Fruit fly (Drosophila melanogaster) whole organism, embryonic: Measurements from ENCODE around the gene Gr5a.

Experiments used
- Aef1 ChIP-seq: fragments of 200-800 bp; sonication (Bioruptor generic); IDR thresholded peaks from 3 replicates; pipeline ENCODE4 v1.3.6; 2022; ENCODE audit warnings: missing biosample characterization, missing genetic modification characterization
- CG11456 ChIP-seq: fragments of 200-800 bp; sonication (Bioruptor generic); IDR thresholded peaks from 3 replicates; pipeline ENCODE4 v1.3.6; 2022; ENCODE audit warnings: missing biosample characterization, missing genetic modification characterization
- CG11560 ChIP-seq: fragments of 200-800 bp; sonication (Bioruptor generic); IDR thresholded peaks from 3 replicates; pipeline ENCODE4 v1.3.6; 2022; ENCODE audit warnings: missing biosample characterization, missing genetic modification characterization
- CG12769 ChIP-seq: fragments of 200-800 bp; sonication (Bioruptor generic); optimal IDR thresholded peaks from 2 replicates; lab custom pipeline; 2019; ENCODE audit warnings: missing biosample characterization, mild to moderate bottlenecking, missing genetic modification characterization, moderate library complexity
- CG13424 ChIP-seq: fragments of 200-800 bp; sonication (Bioruptor generic); optimal IDR thresholded peaks from 2 replicates; lab custom pipeline; 2019; ENCODE audit warnings: missing biosample characterization, mild to moderate bottlenecking, missing genetic modification characterization, moderate library complexity
- CG14014 ChIP-seq: fragments of 200-800 bp; sonication (Bioruptor generic); IDR thresholded peaks from 2 replicates; pipeline ENCODE4 v1.3.6; 2022; ENCODE audit warnings: missing biosample characterization, missing genetic modification characterization
- CG14710 ChIP-seq: fragments of 200-800 bp; sonication (Bioruptor generic); optimal IDR thresholded peaks from 3 replicates; lab custom pipeline; 2019; ENCODE audit warnings: missing biosample characterization, mild to moderate bottlenecking, missing genetic modification characterization, moderate library complexity
- CG15011 ChIP-seq: fragments of 200-800 bp; sonication (Bioruptor generic); optimal IDR thresholded peaks from 3 replicates; lab custom pipeline; 2018; ENCODE audit warnings: missing biosample characterization, mild to moderate bottlenecking, missing genetic modification characterization
- CG17359 ChIP-seq: fragments of 200-800 bp; sonication (Bioruptor generic); optimal IDR thresholded peaks from 3 replicates; lab custom pipeline; 2018; ENCODE audit warnings: missing biosample characterization, mild to moderate bottlenecking, missing genetic modification characterization, moderate library complexity
- CG17912 ChIP-seq: fragments of 200-800 bp; sonication (Bioruptor generic); optimal IDR thresholded peaks from 2 replicates; lab custom pipeline; 2018; ENCODE audit warnings: missing biosample characterization, mild to moderate bottlenecking, missing genetic modification characterization
- CG18619 ChIP-seq: fragments of 200-800 bp; sonication (Bioruptor generic); optimal IDR thresholded peaks from 3 replicates; lab custom pipeline; 2017; ENCODE audit warnings: missing biosample characterization, mild to moderate bottlenecking, missing genetic modification characterization
- CG2120 ChIP-seq: fragments of 200-800 bp; sonication (Bioruptor generic); optimal IDR thresholded peaks from 3 replicates; lab custom pipeline; 2016; ENCODE audit warnings: missing biosample characterization, missing genetic modification characterization
- CG3995 ChIP-seq: fragments of 200-800 bp; sonication (Bioruptor generic); optimal IDR thresholded peaks from 3 replicates; lab custom pipeline; 2016; ENCODE audit warnings: missing biosample characterization, missing genetic modification characterization
- CG4328 ChIP-seq: fragments of 200-800 bp; sonication (Bioruptor generic); optimal IDR thresholded peaks from 3 replicates; lab custom pipeline; 2017; ENCODE audit warnings: missing biosample characterization, missing genetic modification reagents, missing genetic modification characterization
- CG4360 ChIP-seq: fragments of 200-800 bp; sonication (Bioruptor generic); IDR thresholded peaks from 2 replicates; pipeline ENCODE4 v1.3.6; 2022; ENCODE audit warnings: missing biosample characterization, missing genetic modification characterization
- CG6683 ChIP-seq: fragments of 200-800 bp; sonication (Bioruptor generic); optimal IDR thresholded peaks from 2 replicates; lab custom pipeline; 2017; ENCODE audit warnings: missing biosample characterization, mild to moderate bottlenecking, missing genetic modification characterization, missing genetic modification reagents
- CG6689 ChIP-seq: fragments of 200-800 bp; sonication (Bioruptor generic); IDR thresholded peaks from 2 replicates; pipeline ENCODE4 v1.3.6; 2022; ENCODE audit warnings: missing biosample characterization, missing genetic modification characterization
- Dll ChIP-seq: fragments of 200-800 bp; sonication (Bioruptor generic); IDR thresholded peaks from 4 replicates; pipeline ENCODE4 v1.3.6; 2022; ENCODE audit warnings: missing biosample characterization, missing genetic modification characterization; ENCODE audit not compliant: partially characterized antibody
- E2f2 ChIP-seq: fragments of 200-800 bp; sonication (Bioruptor generic); IDR thresholded peaks from 2 replicates; pipeline ENCODE4 v1.3.6; 2022; ENCODE audit warnings: missing biosample characterization, missing genetic modification characterization
- Elba2 ChIP-seq: fragments of 200-800 bp; sonication (Bioruptor generic); optimal IDR thresholded peaks from 3 replicates; lab custom pipeline; 2016; ENCODE audit warnings: missing biosample characterization, missing genetic modification characterization
- H2.0 ChIP-seq: fragments of 200-800 bp; sonication (Bioruptor generic); IDR thresholded peaks from 2 replicates; pipeline ENCODE4 v1.3.6; 2022; ENCODE audit warnings: missing biosample characterization, missing genetic modification characterization
- HLH54F ChIP-seq: fragments of 200-800 bp; sonication (Bioruptor generic); optimal IDR thresholded peaks from 3 replicates; lab custom pipeline; 2016; ENCODE audit warnings: missing biosample characterization, missing genetic modification characterization
- Hmr ChIP-seq: fragments of 200-800 bp; sonication (Bioruptor generic); optimal IDR thresholded peaks from 3 replicates; lab custom pipeline; 2017; ENCODE audit warnings: mild to moderate bottlenecking, missing biosample characterization, missing genetic modification reagents, missing genetic modification characterization
- Nf-YA ChIP-seq: fragments of 200-800 bp; sonication (Bioruptor generic); IDR thresholded peaks from 2 replicates; pipeline ENCODE4 v1.3.6; 2022; ENCODE audit warnings: missing biosample characterization, missing genetic modification characterization
- PHDP ChIP-seq: fragments of 200-800 bp; sonication (Bioruptor generic); optimal IDR thresholded peaks from 3 replicates; lab custom pipeline; 2018; ENCODE audit warnings: missing biosample characterization, mild to moderate bottlenecking, missing genetic modification characterization, moderate library complexity
- Pdp1 ChIP-seq, 2 experiments: fragments of 200-800 bp; sonication (Bioruptor generic); optimal IDR thresholded peaks; 3 replicates each; lab custom pipeline; 2016; ENCODE audit warnings: missing biosample characterization in 2 of 2, missing genetic modification characterization in 2 of 2, mild to moderate bottlenecking in 1 of 2, moderate library complexity in 1 of 2
- TFAM ChIP-seq: fragments of 200-800 bp; sonication (Bioruptor generic); optimal IDR thresholded peaks from 2 replicates; lab custom pipeline; 2017; ENCODE audit warnings: missing biosample characterization, missing genetic modification characterization, inconsistent platforms
- bowl ChIP-seq: fragments of 200-800 bp; sonication (Bioruptor generic); IDR thresholded peaks from 2 replicates; pipeline ENCODE4 v1.3.6; 2022; ENCODE audit warnings: missing biosample characterization, missing genetic modification characterization
- cad ChIP-seq: fragments of >200 bp; optimal IDR thresholded peaks from 2 replicates; lab custom pipeline; 2017; ENCODE audit warnings: missing biosample characterization, missing genetic modification characterization
- croc ChIP-seq: fragments of 200-800 bp; sonication (Bioruptor generic); conservative IDR thresholded peaks from 3 replicates; pipeline ENCODE4 v1.3.6; 2022; ENCODE audit warnings: missing biosample characterization, missing genetic modification characterization
- dmrt99B ChIP-seq: fragments of 200-800 bp; sonication (Bioruptor generic); optimal IDR thresholded peaks from 2 replicates; lab custom pipeline; 2018; ENCODE audit warnings: missing biosample characterization, mild to moderate bottlenecking, missing genetic modification characterization, moderate library complexity
- ewg ChIP-seq: fragments of 200-800 bp; sonication (Bioruptor generic); optimal IDR thresholded peaks from 3 replicates; lab custom pipeline; 2017; ENCODE audit warnings: mild to moderate bottlenecking, missing biosample characterization, missing genetic modification reagents, missing genetic modification characterization
- gt ChIP-seq: fragments of 200-800 bp; sonication (Bioruptor generic); IDR thresholded peaks from 2 replicates; pipeline ENCODE4 v1.3.6; 2022; ENCODE audit warnings: missing biosample characterization, missing genetic modification characterization
- hb ChIP-seq: fragments of 200-800 bp; sonication (Bioruptor generic); IDR thresholded peaks from 3 replicates; pipeline ENCODE4 v1.3.6; 2022; ENCODE audit warnings: missing biosample characterization, missing genetic modification characterization; ENCODE audit not compliant: partially characterized antibody
- hkb ChIP-seq, 2 experiments: fragments of 200-800 bp in 1 of 2; fragments of >200 bp in 1 of 2; sonication (Bioruptor generic) in 1 of 2; IDR thresholded peaks in 1 of 2; optimal IDR thresholded peaks in 1 of 2; 2 replicates each; pipeline versions ENCODE4 v1.3.6 to Lab custom; 2017 to 2022; ENCODE audit warnings: missing biosample characterization in 1 of 2, missing genetic modification characterization in 1 of 2
- kah ChIP-seq: fragments of 200-800 bp; sonication (Bioruptor generic); optimal IDR thresholded peaks from 2 replicates; lab custom pipeline; 2018; ENCODE audit warnings: missing biosample characterization, mild to moderate bottlenecking, missing genetic modification characterization
- kay ChIP-seq: fragments of 200-800 bp; sonication (Bioruptor generic); optimal IDR thresholded peaks from 2 replicates; lab custom pipeline; 2016; ENCODE audit warnings: missing biosample characterization, missing genetic modification characterization
- klu ChIP-seq: fragments of 200-800 bp; sonication (Bioruptor generic); IDR thresholded peaks from 2 replicates; pipeline ENCODE4 v1.3.6; 2022; ENCODE audit warnings: missing biosample characterization, missing genetic modification characterization
- knrl ChIP-seq: fragments of 200-800 bp; sonication (Bioruptor generic); IDR thresholded peaks from 3 replicates; pipeline ENCODE4 v1.3.6; 2022; ENCODE audit warnings: missing biosample characterization, missing genetic modification characterization; ENCODE audit not compliant: partially characterized antibody
- lov ChIP-seq, 2 experiments: fragments of 200-800 bp in 1 of 2; fragments of >200 bp in 1 of 2; sonication (Bioruptor generic) in 1 of 2; IDR thresholded peaks in 1 of 2; optimal IDR thresholded peaks in 1 of 2; 2 replicates in 1 of 2; 3 replicates in 1 of 2; pipeline versions ENCODE4 v1.3.6 to Lab custom; 2017 to 2022; ENCODE audit warnings: missing biosample characterization in 1 of 2, missing genetic modification characterization in 1 of 2
- nom ChIP-seq: fragments of 200-800 bp; sonication (Bioruptor generic); optimal IDR thresholded peaks from 2 replicates; lab custom pipeline; 2017; ENCODE audit warnings: missing biosample characterization, missing genetic modification characterization, mild to moderate bottlenecking, moderate library complexity, missing genetic modification reagents
- pb ChIP-seq: fragments of 200-800 bp; sonication (Bioruptor generic); optimal IDR thresholded peaks from 3 replicates; lab custom pipeline; 2016; ENCODE audit warnings: missing biosample characterization, missing genetic modification characterization
- ro ChIP-seq: fragments of 200-800 bp; sonication (Bioruptor generic); IDR thresholded peaks from 2 replicates; pipeline ENCODE4 v1.3.6; 2022; ENCODE audit warnings: missing biosample characterization, missing genetic modification characterization
- row ChIP-seq: fragments of 200-800 bp; sonication (Bioruptor generic); IDR thresholded peaks from 3 replicates; pipeline ENCODE4 v1.3.6; 2022; ENCODE audit warnings: missing biosample characterization, missing genetic modification characterization
- run ChIP-seq: fragments of 200-800 bp; sonication (Bioruptor generic); optimal IDR thresholded peaks from 3 replicates; lab custom pipeline; 2018; ENCODE audit warnings: missing biosample characterization, mild to moderate bottlenecking, missing genetic modification characterization
- ssp ChIP-seq: fragments of 200-800 bp; sonication (Bioruptor generic); IDR thresholded peaks from 2 replicates; pipeline ENCODE4 v1.3.6; 2022; ENCODE audit warnings: missing biosample characterization, missing genetic modification characterization
- tup ChIP-seq: fragments of 200-800 bp; sonication (Bioruptor generic); optimal IDR thresholded peaks from 2 replicates; lab custom pipeline; 2016; ENCODE audit warnings: missing biosample characterization, mild to moderate bottlenecking, missing genetic modification characterization, moderate library complexity
- zen ChIP-seq: fragments of 200-800 bp; sonication (Bioruptor generic); optimal IDR thresholded peaks from 3 replicates; lab custom pipeline; 2018; ENCODE audit warnings: missing biosample characterization, mild to moderate bottlenecking, missing genetic modification characterization, moderate library complexity
- zfh2 ChIP-seq: fragments of 200-800 bp; sonication (Bioruptor generic); optimal IDR thresholded peaks from 2 replicates; lab custom pipeline; 2016; ENCODE audit warnings: missing biosample characterization, missing genetic modification characterization

The Gr5a gene

dm6 chrX:5718476-5719012 is 38.1 kb downstream of the Gr5a start (continued):
- TF ChIP-seq CG14014 (GFP tag; lab: Robert Waterston, UW), result peak; percentile 84
- TF ChIP-seq Elba2 (GFP tag; lab: Kevin White, UChicago), result no peak
- peak; percentile 12 for TF ChIP-seq kah (GFP tag; lab: Kevin White, UChicago)
- no peak for TF ChIP-seq CG4360
- no peak for TF ChIP-seq hkb (optimal IDR thresholded peaks at IDR 0.05; lab: Kevin White, UChicago)
- peak; percentile 64; the same call in 1 of the 2 replicates for TF ChIP-seq hkb (GFP tag; IDR thresholded peaks at IDR 0.05; lab: Robert Waterston, UW)
- TF ChIP-seq dmrt99B (tag; lab: Kevin White, UChicago), result peak; percentile 56
- TF ChIP-seq CG11560 (tag; lab: Robert Waterston, UW), result peak; percentile 39; the same call in 1 of the 3 replicates
- TF ChIP-seq ewg (GFP tag; lab: Kevin White, UChicago), result no peak
- no peak for TF ChIP-seq hb (GFP tag; lab: Robert Waterston, UW)
- peak in 1 of 2 experiments; percentile 5 for TF ChIP-seq Pdp1 (GFP tag; optimal IDR thresholded peaks at IDR 0.05; lab: Kevin White, UChicago)
- no peak for TF ChIP-seq gt (GFP tag; lab: Robert Waterston, UW)
- TF ChIP-seq run, result peak; percentile 1
- TF ChIP-seq CG17912 (GFP tag; lab: Kevin White, UChicago), result no peak
- no peak for TF ChIP-seq nom (GFP tag; lab: Kevin White, UChicago)
- TF ChIP-seq zen (tag; lab: Kevin White, UChicago), result no peak
- TF ChIP-seq Dll (GFP tag; lab: Robert Waterston, UW), result no peak
- peak; percentile 79 for TF ChIP-seq CG11456 (GFP tag; lab: Robert Waterston, UW)
- TF ChIP-seq PHDP (tag; lab: Kevin White, UChicago), result peak; percentile 69
- TF ChIP-seq E2f2, result peak; percentile 38; the same call in 1 of the 2 replicates
- no peak for TF ChIP-seq knrl (GFP tag; lab: Robert Waterston, UW)
- no peak for TF ChIP-seq lov (optimal IDR thresholded peaks at IDR 0.05; lab: Kevin White, UChicago)
- no peak for TF ChIP-seq lov (GFP tag; IDR thresholded peaks at IDR 0.05; lab: Robert Waterston, UW)
- TF ChIP-seq pb (GFP tag; lab: Kevin White, UChicago), result no peak
- peak; percentile 64 for TF ChIP-seq CG17359 (tag; lab: Kevin White, UChicago)
- peak; percentile 44 for TF ChIP-seq CG6683 (GFP tag; lab: Kevin White, UChicago)
- TF ChIP-seq TFAM, result no peak
- TF ChIP-seq kay, result no peak
- no peak for TF ChIP-seq HLH54F (GFP tag; lab: Kevin White, UChicago)
- peak; percentile 44 for TF ChIP-seq CG18619 (GFP tag; lab: Kevin White, UChicago)
- no peak for TF ChIP-seq CG14710 (tag; lab: Kevin White, UChicago)
- no peak for TF ChIP-seq klu (GFP tag; lab: Robert Waterston, UW)
- peak; percentile 62 for TF ChIP-seq CG13424 (tag; lab: Kevin White, UChicago)
- TF ChIP-seq ssp (GFP tag; lab: Robert Waterston, UW), result no peak
- peak; percentile 49; the same call in 1 of the 2 replicates for TF ChIP-seq bowl (GFP tag; lab: Robert Waterston, UW)
- peak; percentile 66 for TF ChIP-seq CG12769
- TF ChIP-seq tup (GFP tag; lab: Kevin White, UChicago), result no peak
- TF ChIP-seq zfh2 (GFP tag; lab: Kevin White, UChicago), result no peak
- TF ChIP-seq CG6689 (GFP tag; lab: Robert Waterston, UW), result peak; percentile 65
- TF ChIP-seq Aef1 (GFP tag; lab: Robert Waterston, UW), result peak; percentile 58; the same call in 2 of the 3 replicates
- peak; percentile 77 for TF ChIP-seq Hmr (GFP tag; lab: Kevin White, UChicago)
- TF ChIP-seq CG15011 (GFP tag; lab: Kevin White, UChicago), result peak; percentile 30
- TF ChIP-seq row, result peak; percentile 83
- no peak for TF ChIP-seq cad
- no peak for TF ChIP-seq CG3995 (GFP tag; lab: Kevin White, UChicago)
- TF ChIP-seq CG2120 (GFP tag; lab: Kevin White, UChicago), result peak; percentile 55
- no peak for TF ChIP-seq croc
- TF ChIP-seq ro (GFP tag; lab: Robert Waterston, UW), result no peak
- TF ChIP-seq Nf-YA (GFP tag; lab: Robert Waterston, UW), result no peak
- peak; percentile 61 for TF ChIP-seq H2.0 (GFP tag; lab: Robert Waterston, UW)
- TF ChIP-seq CG4328 (GFP tag; lab: Kevin White, UChicago), result peak; percentile 28
